Worm (Caenorhabditis elegans) whole organism, early embryonic: Measurements from ENCODE around the gene cyp-33A1.

Experiments
- B0310.2 ChIP-seq: sonication (generic microtip); optimal IDR thresholded peaks from 2 replicates; lab custom pipeline; 2016; ENCODE audit warnings: mild to moderate bottlenecking, missing genetic modification characterization, missing compliant biosample characterization
- F13C5.2 ChIP-seq: sonication (generic microtip); optimal IDR thresholded peaks from 2 replicates; lab custom pipeline; 2017; ENCODE audit warnings: mild to moderate bottlenecking, missing genetic modification characterization, inconsistent platforms, missing compliant biosample characterization
- ama-1 ChIP-seq: fragments of 150-350 bp; optimal IDR thresholded peaks from 2 replicates; lab custom pipeline; 2014
- ceh-13 ChIP-seq: fragments of 200-800 bp; sonication (Bioruptor generic); optimal IDR thresholded peaks from 2 replicates; lab custom pipeline; 2018; ENCODE audit warnings: mild to moderate bottlenecking, missing genetic modification characterization, missing compliant biosample characterization
- ets-7 ChIP-seq: sonication (generic microtip); optimal IDR thresholded peaks from 2 replicates; lab custom pipeline; 2016; ENCODE audit warnings: missing genotype, missing genetic modification characterization, missing compliant biosample characterization
- flt-1 ChIP-seq: fragments of 200-800 bp; sonication (Bioruptor generic); IDR thresholded peaks from 2 replicates; pipeline ENCODE4 v1.3.6; 2022; ENCODE audit warnings: missing genetic modification characterization, missing compliant biosample characterization
- hmbx-1 ChIP-seq: sonication (generic microtip); optimal IDR thresholded peaks from 2 replicates; lab custom pipeline; 2016; ENCODE audit warnings: mild to moderate bottlenecking, missing genetic modification characterization, missing compliant biosample characterization
- hmg-4 ChIP-seq: fragments of 200-800 bp; sonication (Bioruptor generic); optimal IDR thresholded peaks from 2 replicates; lab custom pipeline; 2018; ENCODE audit warnings: mild to moderate bottlenecking, missing genetic modification characterization, missing compliant biosample characterization
- hnd-1 ChIP-seq: sonication (generic microtip); optimal IDR thresholded peaks from 2 replicates; lab custom pipeline; 2016; ENCODE audit warnings: missing genetic modification characterization, missing compliant biosample characterization
- pes-1 ChIP-seq: fragments of 200-800 bp; sonication (Bioruptor generic); IDR thresholded peaks from 2 replicates; pipeline ENCODE4 v1.3.6; 2022; ENCODE audit warnings: missing genetic modification reagents, missing genetic modification characterization, missing compliant biosample characterization
- scrt-1 ChIP-seq: fragments of 200-800 bp; sonication (Bioruptor generic); IDR thresholded peaks from 2 replicates; pipeline ENCODE4 v1.3.6; 2022; ENCODE audit warnings: missing genetic modification characterization, missing compliant biosample characterization
- sea-1 ChIP-seq: fragments of 200-800 bp; sonication (Bioruptor generic); conservative IDR thresholded peaks from 2 replicates; pipeline ENCODE4 v1.3.6; 2022; ENCODE audit warnings: missing genetic modification characterization, missing compliant biosample characterization
- tbx-11 ChIP-seq: fragments of 200-800 bp; sonication (Bioruptor generic); IDR thresholded peaks from 2 replicates; pipeline ENCODE4 v1.3.6; 2022; ENCODE audit warnings: missing genetic modification characterization, missing compliant biosample characterization
- tbx-37 ChIP-seq: fragments of 200-800 bp; sonication (Bioruptor generic); conservative IDR thresholded peaks from 2 replicates; pipeline ENCODE4 v1.3.6; 2022; ENCODE audit warnings: missing genetic modification reagents, missing genetic modification characterization, missing compliant biosample characterization
- tra-4 ChIP-seq: sonication (generic microtip); optimal IDR thresholded peaks from 2 replicates; lab custom pipeline; 2017; ENCODE audit warnings: missing genetic modification characterization, missing compliant biosample characterization

cyp-33A1 gene

ce11 chrV:7637801-7638200, 43.5 kb downstream of the cyp-33A1 start, which contains the start of gene clec-45:
TSS of gene clec-45 (plus strand) at chrV:7638101.
- TF ChIP-seq tbx-11 (GFP tag; lab: Robert Waterston, UW) (no peak), F13C5.2 (no peak)

ce11 chrV:7635469-7635868, 45.8 kb downstream of the cyp-33A1 start, which contains the start of gene srd-29:
TSS of gene srd-29 (plus strand) at chrV:7635769.
- TF ChIP-seq F13C5.2 (no peak), ama-1 (no peak), ceh-13 (GFP tag; lab: Kevin White, UChicago) (no peak), tra-4 (tag; lab: Kevin White, UChicago) (no peak), pes-1 (GFP tag; lab: Robert Waterston, UW) (no peak), B0310.2 (tag; lab: Kevin White, UChicago) (no peak), tbx-11 (GFP tag; lab: Robert Waterston, UW) (no peak), sea-1 (GFP tag; lab: Robert Waterston, UW) (no peak), hmg-4 (GFP tag; lab: Kevin White, UChicago) (no peak), hnd-1 (tag; lab: Kevin White, UChicago) (no peak), hmbx-1 (tag; lab: Kevin White, UChicago) (no peak)

- no peak for TF ChIP-seq scrt-1 (GFP tag; lab: Robert Waterston, UW)
Observed at ce11 chrV:7634657-7635056, 46.6 kb downstream of the cyp-33A1 start, which contains the start of gene srd-31. TSS of gene srd-31 (minus strand) at chrV:7634757.

ce11 chrV:7631732-7632131, 49.5 kb downstream of the cyp-33A1 start, which contains the start of gene srd-25:
TSS of gene srd-25 (plus strand) at chrV:7632032.
- no peak for TF ChIP-seq tbx-11 (GFP tag; lab: Robert Waterston, UW)

ce11 chrV:7629504-7629903, 51.8 kb downstream of the cyp-33A1 start, which contains the start of gene srd-30:
TSS of gene srd-30 (plus strand) at chrV:7629804.
- TF ChIP-seq ets-7 (tag; lab: Kevin White, UChicago) (no peak), pes-1 (GFP tag; lab: Robert Waterston, UW) (no peak), tbx-37 (GFP tag; lab: Robert Waterston, UW) (no peak), tra-4 (tag; lab: Kevin White, UChicago) (no peak), tbx-11 (GFP tag; lab: Robert Waterston, UW) (no peak), flt-1 (GFP tag; lab: Robert Waterston, UW) (no peak), scrt-1 (GFP tag; lab: Robert Waterston, UW) (no peak), F13C5.2 (no peak), ceh-13 (GFP tag; lab: Kevin White, UChicago) (no peak)
